Fruit fly (Drosophila melanogaster) whole organism, embryonic: Measurements from ENCODE around the gene CG3040.

Experiments
- Aef1 ChIP-seq: fragments of 200-800 bp; sonication (Bioruptor generic); IDR thresholded peaks from 3 replicates; pipeline ENCODE4 v1.3.6; 2022; ENCODE audit warnings: missing biosample characterization, missing genetic modification characterization
- Atf3 ChIP-seq: fragments of 200-800 bp; sonication (Bioruptor generic); optimal IDR thresholded peaks from 3 replicates; lab custom pipeline; 2016; ENCODE audit warnings: missing biosample characterization, missing genetic modification characterization
- CG11695 ChIP-seq: fragments of 200-800 bp; sonication (Bioruptor generic); IDR thresholded peaks from 3 replicates; pipeline ENCODE4 v1.3.6; 2022; ENCODE audit warnings: missing biosample characterization, missing genetic modification characterization
- CG1233 ChIP-seq: fragments of 200-800 bp; sonication (Bioruptor generic); optimal IDR thresholded peaks from 4 replicates; lab custom pipeline; 2018; ENCODE audit warnings: missing biosample characterization, mild to moderate bottlenecking, missing genetic modification characterization
- CG12659 ChIP-seq: fragments of 200-800 bp; sonication (Bioruptor generic); optimal IDR thresholded peaks from 3 replicates; lab custom pipeline; 2017; ENCODE audit warnings: mild to moderate bottlenecking, missing biosample characterization, missing genetic modification reagents, missing genetic modification characterization
- CG12769 ChIP-seq: fragments of 200-800 bp; sonication (Bioruptor generic); optimal IDR thresholded peaks from 2 replicates; lab custom pipeline; 2019; ENCODE audit warnings: missing biosample characterization, mild to moderate bottlenecking, missing genetic modification characterization, moderate library complexity
- CG13894 ChIP-seq: fragments of 200-800 bp; sonication (Bioruptor generic); optimal IDR thresholded peaks from 3 replicates; lab custom pipeline; 2018; ENCODE audit warnings: missing biosample characterization, mild to moderate bottlenecking, missing genetic modification characterization, moderate library complexity
- CG15514 ChIP-seq: fragments of 200-800 bp; sonication (Bioruptor generic); optimal IDR thresholded peaks from 3 replicates; lab custom pipeline; 2017; ENCODE audit warnings: missing biosample characterization, missing genetic modification characterization, mild to moderate bottlenecking, moderate library complexity, missing genetic modification reagents
- CG1603 ChIP-seq: fragments of 200-800 bp; sonication (Bioruptor generic); optimal IDR thresholded peaks from 2 replicates; lab custom pipeline; 2019; ENCODE audit warnings: missing biosample characterization, mild to moderate bottlenecking, missing genetic modification characterization, moderate library complexity
- CG18599 ChIP-seq: fragments of 200-800 bp; sonication (Bioruptor generic); optimal IDR thresholded peaks from 3 replicates; lab custom pipeline; 2017; ENCODE audit warnings: missing biosample characterization, missing genetic modification characterization, mild to moderate bottlenecking, moderate library complexity, missing genetic modification reagents
- CG2875 ChIP-seq: fragments of 200-800 bp; sonication (Bioruptor generic); optimal IDR thresholded peaks from 2 replicates; lab custom pipeline; 2017; ENCODE audit warnings: missing biosample characterization, mild to moderate bottlenecking, missing genetic modification characterization, missing genetic modification reagents
- CG34376 ChIP-seq: fragments of 200-800 bp; sonication (Bioruptor generic); optimal IDR thresholded peaks from 2 replicates; lab custom pipeline; 2018; ENCODE audit warnings: missing biosample characterization, mild to moderate bottlenecking, missing genetic modification characterization
- CG6791 ChIP-seq: fragments of 200-800 bp; sonication (Bioruptor generic); IDR thresholded peaks from 3 replicates; pipeline ENCODE4 v1.3.6; 2022; ENCODE audit warnings: missing biosample characterization, missing genetic modification characterization; ENCODE audit not compliant: partially characterized antibody
- CG7987 ChIP-seq: fragments of 200-800 bp; sonication (Bioruptor generic); optimal IDR thresholded peaks from 2 replicates; lab custom pipeline; 2018; ENCODE audit warnings: missing biosample characterization, mild to moderate bottlenecking, missing genetic modification characterization, moderate library complexity
- CG8290 ChIP-seq, 3 experiments: fragments of 200-800 bp; sonication (Bioruptor generic); optimal IDR thresholded peaks; 2 replicates each; lab custom pipeline; 2016 to 2019; ENCODE audit warnings: missing biosample characterization in 3 of 3, missing genetic modification characterization in 3 of 3, mild to moderate bottlenecking in 2 of 3, moderate library complexity in 1 of 3
- Deaf1 ChIP-seq: fragments of 200-800 bp; optimal IDR thresholded peaks from 3 replicates; lab custom pipeline; 2019; ENCODE audit warnings: missing biosample characterization, mild to moderate bottlenecking, missing genetic modification characterization, moderate library complexity
- MBD-R2 ChIP-seq: fragments of 200-800 bp; sonication (Bioruptor generic); IDR thresholded peaks from 2 replicates; pipeline ENCODE4 v1.3.6; 2022; ENCODE audit warnings: missing biosample characterization, missing genetic modification characterization
- Meics ChIP-seq: fragments of 200-800 bp; sonication (Bioruptor generic); optimal IDR thresholded peaks from 2 replicates; lab custom pipeline; 2017; ENCODE audit warnings: missing biosample characterization, mild to moderate bottlenecking, missing genetic modification characterization
- NC2β ChIP-seq: fragments of 200-800 bp; sonication (Bioruptor generic); optimal IDR thresholded peaks from 2 replicates; lab custom pipeline; 2016; ENCODE audit warnings: missing biosample characterization, missing genetic modification characterization
- NK7.1 ChIP-seq: fragments of 200-800 bp; sonication (Bioruptor generic); optimal IDR thresholded peaks from 3 replicates; lab custom pipeline; 2016; ENCODE audit warnings: missing biosample characterization, missing genetic modification characterization
- Oli ChIP-seq: fragments of 200-800 bp; sonication (Bioruptor generic); optimal IDR thresholded peaks from 2 replicates; lab custom pipeline; 2018; ENCODE audit warnings: missing biosample characterization, mild to moderate bottlenecking, missing genetic modification characterization, moderate library complexity
- Poxn ChIP-seq: fragments of 200-800 bp; sonication (Bioruptor generic); IDR thresholded peaks from 2 replicates; pipeline ENCODE4 v1.3.6; 2022; ENCODE audit warnings: missing biosample characterization, missing genetic modification characterization
- Side ChIP-seq: fragments of 200-800 bp; sonication (Bioruptor generic); optimal IDR thresholded peaks from 2 replicates; lab custom pipeline; 2016; ENCODE audit warnings: missing biosample characterization, missing genetic modification characterization
- Stat92E ChIP-seq, 3 experiments: fragments of >200 bp in 2 of 3; fragments of 200-800 bp in 1 of 3; sonication (Bioruptor generic) in 1 of 3; optimal IDR thresholded peaks; 2 replicates each; lab custom pipeline; 2017 to 2019; ENCODE audit warnings: missing biosample characterization in 3 of 3, missing genetic modification characterization in 3 of 3, mild to moderate bottlenecking in 1 of 3, moderate library complexity in 1 of 3
- Usf ChIP-seq: fragments of 200-800 bp; sonication (Bioruptor generic); optimal IDR thresholded peaks from 2 replicates; lab custom pipeline; 2017; ENCODE audit warnings: missing genotype, missing biosample characterization, missing genetic modification characterization
- al ChIP-seq: fragments of 200-800 bp; sonication (Bioruptor generic); IDR thresholded peaks from 2 replicates; pipeline ENCODE4 v1.3.6; 2022; ENCODE audit warnings: missing biosample characterization, missing genetic modification characterization
- aop ChIP-seq: fragments of 200-800 bp; sonication (Bioruptor generic); IDR thresholded peaks from 2 replicates; pipeline ENCODE4 v1.3.6; 2022; ENCODE audit warnings: missing biosample characterization, missing genetic modification characterization
- ato ChIP-seq: fragments of 200-800 bp; sonication (Bioruptor generic); IDR thresholded peaks from 2 replicates; pipeline ENCODE4 v1.3.6; 2022; ENCODE audit warnings: missing biosample characterization, missing genetic modification characterization; ENCODE audit not compliant: partially characterized antibody
- bsh ChIP-seq, 2 experiments: fragments of 200-800 bp; sonication (Bioruptor generic); optimal IDR thresholded peaks; 2 replicates each; lab custom pipeline; 2017 to 2018; ENCODE audit warnings: mild to moderate bottlenecking in 2 of 2, missing biosample characterization in 2 of 2, missing genetic modification characterization in 2 of 2, moderate library complexity in 1 of 2
- caup ChIP-seq: fragments of 200-800 bp; sonication (Bioruptor generic); optimal IDR thresholded peaks from 3 replicates; lab custom pipeline; 2017; ENCODE audit warnings: missing biosample characterization, mild to moderate bottlenecking, missing genetic modification characterization, moderate library complexity; ENCODE audit not compliant: severe bottlenecking
- ci ChIP-seq: fragments of 200-800 bp; sonication (Bioruptor generic); IDR thresholded peaks from 3 replicates; pipeline ENCODE4 v1.3.6; 2022; ENCODE audit warnings: missing biosample characterization, missing genetic modification characterization
- cwo ChIP-seq: fragments of 200-800 bp; sonication (Bioruptor generic); optimal IDR thresholded peaks from 3 replicates; lab custom pipeline; 2017; ENCODE audit warnings: missing biosample characterization, missing genetic modification characterization, mild to moderate bottlenecking, moderate library complexity, missing genetic modification reagents
- emc ChIP-seq: fragments of 200-800 bp; sonication (Bioruptor generic); optimal IDR thresholded peaks from 2 replicates; lab custom pipeline; 2016; ENCODE audit warnings: missing biosample characterization, missing genetic modification characterization
- ems ChIP-seq: fragments of 200-800 bp; sonication (Bioruptor generic); optimal IDR thresholded peaks from 3 replicates; lab custom pipeline; 2016; ENCODE audit warnings: missing biosample characterization, missing genetic modification characterization
- ewg ChIP-seq: fragments of 200-800 bp; sonication (Bioruptor generic); optimal IDR thresholded peaks from 3 replicates; lab custom pipeline; 2017; ENCODE audit warnings: mild to moderate bottlenecking, missing biosample characterization, missing genetic modification reagents, missing genetic modification characterization
- fd96Cb ChIP-seq: fragments of 200-800 bp; sonication (Bioruptor generic); optimal IDR thresholded peaks from 2 replicates; lab custom pipeline; 2018; ENCODE audit warnings: missing biosample characterization, mild to moderate bottlenecking, missing genetic modification characterization, moderate library complexity
- gcm2 ChIP-seq: fragments of 200-800 bp; sonication (Bioruptor generic); optimal IDR thresholded peaks from 2 replicates; lab custom pipeline; 2016; ENCODE audit warnings: missing biosample characterization, missing genetic modification characterization
- ind ChIP-seq: fragments of 200-800 bp; sonication (Bioruptor generic); optimal IDR thresholded peaks from 3 replicates; lab custom pipeline; 2016; ENCODE audit warnings: missing biosample characterization, missing genetic modification characterization
- lola ChIP-seq, 3 experiments: fragments of >200 bp in 2 of 3; fragments of 200-800 bp in 1 of 3; sonication (Bioruptor generic) in 1 of 3; optimal IDR thresholded peaks; 2 replicates each; lab custom pipeline; 2017 to 2019; ENCODE audit warnings: missing biosample characterization in 3 of 3, missing genetic modification characterization in 3 of 3, mild to moderate bottlenecking in 1 of 3, moderate library complexity in 1 of 3
- nerfin-1 ChIP-seq: fragments of 200-800 bp; sonication (Bioruptor generic); optimal IDR thresholded peaks from 3 replicates; lab custom pipeline; 2019; ENCODE audit warnings: missing biosample characterization, mild to moderate bottlenecking, missing genetic modification characterization, moderate library complexity
- pan ChIP-seq, 4 experiments: fragments of >200 bp in 3 of 4; fragments of 200-800 bp in 1 of 4; sonication (Bioruptor generic) in 1 of 4; optimal IDR thresholded peaks in 3 of 4; IDR thresholded peaks in 1 of 4; 2 replicates each; pipeline versions ENCODE4 v1.3.6 to Lab custom; 2017 to 2022; ENCODE audit warnings: missing biosample characterization in 2 of 4, missing genetic modification characterization in 2 of 4, mixed read lengths in 1 of 4
- psq ChIP-seq: fragments of 200-800 bp; sonication (Bioruptor generic); optimal IDR thresholded peaks from 2 replicates; lab custom pipeline; 2017; ENCODE audit warnings: missing biosample characterization, missing genetic modification characterization
- slbo ChIP-seq: fragments of 200-800 bp; sonication (Bioruptor generic); IDR thresholded peaks from 2 replicates; pipeline ENCODE4 v1.3.6; 2022; ENCODE audit warnings: missing biosample characterization, missing genetic modification characterization
- sug ChIP-seq: fragments of 200-800 bp; optimal IDR thresholded peaks from 2 replicates; lab custom pipeline; 2019; ENCODE audit warnings: missing biosample characterization, mild to moderate bottlenecking, missing genetic modification characterization, moderate library complexity
- tx ChIP-seq: fragments of 200-800 bp; sonication (Bioruptor generic); optimal IDR thresholded peaks from 2 replicates; lab custom pipeline; 2016; ENCODE audit warnings: missing biosample characterization, missing genetic modification characterization
- vvl ChIP-seq: fragments of 200-800 bp; sonication (Bioruptor generic); IDR thresholded peaks from 2 replicates; pipeline ENCODE4 v1.3.6; 2022; ENCODE audit warnings: missing biosample characterization, missing genetic modification characterization
- zfh1 ChIP-seq: fragments of 200-800 bp; sonication (Bioruptor generic); IDR thresholded peaks from 3 replicates; pipeline ENCODE4 v1.3.6; 2022; ENCODE audit warnings: missing biosample characterization, missing genetic modification characterization

Gene CG3040

dm6 chrX:7000444-7001134, 27.4 kb upstream of the CG3040 start (continued):
- no peak for TF ChIP-seq Deaf1 (tag; lab: Kevin White, UChicago)
- no peak for TF ChIP-seq CG6791 (GFP tag; lab: Robert Waterston, UW)
- no peak for TF ChIP-seq gcm2
- TF ChIP-seq aop: no peak
- TF ChIP-seq fd96Cb: no peak
- TF ChIP-seq emc: no peak
- peak in 1 of 3 experiments; percentile 36 for TF ChIP-seq lola (GFP tag; optimal IDR thresholded peaks at IDR 0.05; lab: Kevin White, UChicago)
- TF ChIP-seq CG18599 (GFP tag; lab: Kevin White, UChicago): no peak
- no peak for TF ChIP-seq al (GFP tag; lab: Robert Waterston, UW)
- TF ChIP-seq CG15514 (GFP tag; lab: Kevin White, UChicago): no peak
- TF ChIP-seq ewg (GFP tag; lab: Kevin White, UChicago): no peak
- peak; percentile 57; the same call in 2 of the 3 replicates for TF ChIP-seq CG11695 (GFP tag; lab: Robert Waterston, UW)
- TF ChIP-seq CG1603 (tag; lab: Kevin White, UChicago): peak; percentile 8
- no peak for TF ChIP-seq ems (GFP tag; lab: Kevin White, UChicago)
- no peak for TF ChIP-seq psq
- peak; percentile 54 for TF ChIP-seq ind (GFP tag; lab: Kevin White, UChicago)
- TF ChIP-seq slbo (GFP tag; lab: Robert Waterston, UW): no peak
- no peak for TF ChIP-seq NK7.1 (GFP tag; lab: Kevin White, UChicago)
- TF ChIP-seq CG12769 (tag; lab: Kevin White, UChicago): peak; percentile 45
- peak; percentile 25 for TF ChIP-seq nerfin-1
- TF ChIP-seq Poxn (GFP tag; lab: Robert Waterston, UW): no peak
- peak; percentile 50 for TF ChIP-seq Oli (tag; lab: Kevin White, UChicago)
- no peak for TF ChIP-seq tx (GFP tag; lab: Kevin White, UChicago)
- no peak for TF ChIP-seq CG34376 (GFP tag; lab: Kevin White, UChicago)
- no peak for TF ChIP-seq Atf3 (GFP tag; lab: Kevin White, UChicago)
- TF ChIP-seq CG1233 (GFP tag; lab: Kevin White, UChicago): no peak
- TF ChIP-seq NC2β (GFP tag; lab: Kevin White, UChicago): peak; percentile 43
- TF ChIP-seq CG2875 (GFP tag; lab: Kevin White, UChicago): no peak

dm6 chrX:6998492-6998852, 25.3 kb upstream of the CG3040 start, which contains the start of gene Inx2:
Gene Inx2, plus strand, starts transcription at chrX:6998672.
- TF ChIP-seq CG34376 (GFP tag; lab: Kevin White, UChicago) (peak; percentile 62), Meics (peak; percentile 45), CG8290 (GFP tag; optimal IDR thresholded peaks at IDR 0.05; lab: Kevin White, UChicago) (no peak), CG8290 (tag; optimal IDR thresholded peaks at IDR 0.05; lab: Kevin White, UChicago) (peak in 1 of 2 experiments; percentile 83), Aef1 (GFP tag; lab: Robert Waterston, UW) (peak; percentile 74), CG7987 (GFP tag; lab: Kevin White, UChicago) (peak; percentile 62), CG12659 (peak; percentile 9), sug (tag; lab: Kevin White, UChicago) (peak; percentile 88), ato (GFP tag; lab: Robert Waterston, UW) (0 out of 2 replicates have a peak, but pooled peaks have one; percentile 26), vvl (peak; percentile 58; the same call in 1 of the 2 replicates), Usf (GFP tag; lab: Kevin White, UChicago) (no peak), CG13894 (peak; percentile 75), caup (peak; percentile 68), pan (optimal IDR thresholded peaks at IDR 0.05; lab: Kevin White, UChicago) (no peak), pan (GFP tag; optimal IDR thresholded peaks at IDR 0.05 in 1 of 2, IDR thresholded peaks at IDR 0.05 in 1 of 2) (peak in 1 of 2 experiments; percentile 20), Oli (tag; lab: Kevin White, UChicago) (no peak), Stat92E (GFP tag; optimal IDR thresholded peaks at IDR 0.05; lab: Kevin White, UChicago) (peak in 1 of 3 experiments; percentile 47), cwo (GFP tag; lab: Kevin White, UChicago) (peak; percentile 38), bsh (GFP tag; optimal IDR thresholded peaks at IDR 0.05; lab: Kevin White, UChicago) (peak in 1 of 2 experiments; percentile 21), zfh1 (peak; percentile 69), Side (GFP tag; lab: Kevin White, UChicago) (peak; percentile 15), MBD-R2 (no peak), ci (GFP tag; lab: Robert Waterston, UW) (peak; percentile 85)
